Worm (Caenorhabditis elegans) whole organism, early embryonic: ENCODE data around the gene rab-33.

ENCODE experiments used
- ama-1 ChIP-seq: fragments of 150-350 bp; optimal IDR thresholded peaks from 2 replicates; lab custom pipeline; 2014
- tbx-11 ChIP-seq: fragments of 200-800 bp; sonication (Bioruptor generic); IDR thresholded peaks from 2 replicates; pipeline ENCODE4 v1.3.6; 2022; ENCODE audit warnings: missing genetic modification characterization, missing compliant biosample characterization
- tbx-37 ChIP-seq: fragments of 200-800 bp; sonication (Bioruptor generic); conservative IDR thresholded peaks from 2 replicates; pipeline ENCODE4 v1.3.6; 2022; ENCODE audit warnings: missing genetic modification reagents, missing genetic modification characterization, missing compliant biosample characterization

- no peak for TF ChIP-seq tbx-37
- no peak for TF ChIP-seq ama-1 (lab: Kevin White, UChicago)
- TF ChIP-seq tbx-11 (GFP tag; lab: Robert Waterston, UW), result no peak
Observed at ce11 chrIII:10519615-10520014, 16.0 kb upstream of the rab-33 start.
